Worm (Caenorhabditis elegans): ENCODE measurements around the gene R07E5.4.
A peak's percentile ranks its signal among the peaks of the same experiment; 100 is the strongest.

The R07E5.4 gene

ce11 chrIII:4362332-4362731 lies 32.3 kb upstream of the R07E5.4 start (continued):
- TF ChIP-seq nhr-20 (tag; optimal IDR thresholded peaks at IDR 0.05) (peak; percentile 20), fkh-10 (GFP tag; optimal IDR thresholded peaks at IDR 0.05) (no peak), hlh-17 (GFP tag; optimal IDR thresholded peaks at IDR 0.05; ENCODE audit: borderline replicate concordance) (no peak), swsn-7 (tag; optimal IDR thresholded peaks at IDR 0.05) (peak; percentile 10), F16B12.6 (tag; optimal IDR thresholded peaks at IDR 0.05) (no peak)

- TF ChIP-seq lin-35 (GFP tag; optimal IDR thresholded peaks at IDR 0.05) (peak in 1 of 2 experiments; percentile 18), lsy-2 (tag; optimal IDR thresholded peaks at IDR 0.05) (peak; percentile 0 to 32), dpl-1 (GFP tag; optimal IDR thresholded peaks at IDR 0.05) (peak in 1 of 3 experiments; percentile 24), sptf-1 (tag; optimal IDR thresholded peaks at IDR 0.05) (no peak)
Measured at ce11 chrIII:4364974-4365373, 29.6 kb upstream of the R07E5.4 start, which contains the start of gene ckb-1. ckb-1 (plus strand) TSS chrIII:4365274.

DNA sequence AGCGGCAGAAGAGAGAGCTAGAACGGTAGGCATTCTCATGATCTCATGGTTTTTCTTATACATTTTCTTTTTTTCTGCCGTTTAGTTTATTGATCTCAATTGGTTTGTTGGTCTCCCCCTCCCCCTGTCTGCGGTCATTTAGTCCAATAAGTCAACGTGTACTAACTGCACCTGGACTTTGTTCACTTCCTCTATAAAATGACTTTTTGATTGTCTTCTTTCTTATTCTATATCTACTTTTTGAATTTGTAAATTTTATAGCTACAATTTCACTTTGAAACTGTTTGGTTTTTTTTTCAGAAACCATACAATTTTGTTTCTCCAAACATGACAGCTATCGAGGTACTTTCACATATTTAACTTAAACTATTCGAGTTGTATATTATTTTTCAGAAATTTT lies 26.9 kb upstream of the R07E5.4 start, which contains the start of gene ckb-2:
TSS of gene ckb-2 (plus strand) at position 301 of the 400 bp plus-strand sequence.
- peak; percentile 71 for TF ChIP-seq xbp-1 (tag; optimal IDR thresholded peaks at IDR 0.05)
- TF ChIP-seq C04F5.9 (tag; optimal IDR thresholded peaks at IDR 0.05), result no peak

DNA sequence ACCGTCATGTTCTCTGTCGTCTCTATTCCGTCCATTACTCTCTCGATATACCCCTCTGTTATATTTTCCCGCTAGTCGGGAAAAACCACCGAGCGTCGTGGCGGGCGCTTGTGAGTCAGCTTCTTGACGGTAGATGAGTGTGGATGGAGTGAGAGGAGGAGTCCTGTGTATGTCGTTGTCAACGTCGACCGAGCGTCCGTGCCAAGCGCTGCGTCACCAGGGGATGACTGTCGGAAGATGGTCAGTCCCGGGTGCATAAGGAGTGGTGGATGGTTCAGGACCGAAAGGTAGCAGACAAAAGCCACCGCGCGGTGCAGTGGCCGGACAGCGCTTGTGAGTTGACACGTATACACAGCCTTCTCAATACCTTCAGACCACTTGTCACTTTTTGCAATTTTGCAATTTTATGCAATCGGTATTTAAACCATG lies 25.2 kb upstream of the R07E5.4 start:
- TF ChIP-seq jun-1 (tag; optimal IDR thresholded peaks at IDR 0.05) (peak; percentile 17), aly-2 (tag; optimal IDR thresholded peaks at IDR 0.05) (peak; percentile 35), C16A3.4 (tag; optimal IDR thresholded peaks at IDR 0.05) (peak; percentile 13), swsn-7 (tag; optimal IDR thresholded peaks at IDR 0.05) (peak; percentile 21), mdl-1 (tag; optimal IDR thresholded peaks at IDR 0.05) (peak in 1 of 2 experiments; percentile 14), tbx-2 (tag; optimal IDR thresholded peaks at IDR 0.05) (peak; percentile 24), snu-23 (GFP tag; optimal IDR thresholded peaks at IDR 0.05) (peak; percentile 45), nhr-47 (tag; optimal IDR thresholded peaks at IDR 0.05) (peak; percentile 51), lin-35 (GFP tag; optimal IDR thresholded peaks at IDR 0.05) (peak in 1 of 2 experiments; percentile 26), nhr-20 (tag; optimal IDR thresholded peaks at IDR 0.05) (peak; percentile 36), nhr-19 (GFP tag; conservative IDR thresholded peaks at IDR 0.05) (peak; percentile 68), efl-1 (optimal IDR thresholded peaks at IDR 0.05) (peak in 1 of 2 experiments; percentile 9), efl-1 (GFP tag; optimal IDR thresholded peaks at IDR 0.05 in 1 of 2) (peak in 1 of 2 experiments; percentile 70), dsc-1 (tag; optimal IDR thresholded peaks at IDR 0.05) (peak; percentile 44), lsy-2 (tag; optimal IDR thresholded peaks at IDR 0.05) (peak in 1 of 2 experiments; percentile 57), nhr-71 (tag; optimal IDR thresholded peaks at IDR 0.05) (peak; percentile 61), lir-3 (tag; optimal IDR thresholded peaks at IDR 0.05; ENCODE audit: poor library complexity) (peak; percentile 27), nhr-90 (tag; optimal IDR thresholded peaks at IDR 0.05; ENCODE audit: poor library complexity) (peak; percentile 37), xbp-1 (tag; optimal IDR thresholded peaks at IDR 0.05) (peak; percentile 28)

DNA sequence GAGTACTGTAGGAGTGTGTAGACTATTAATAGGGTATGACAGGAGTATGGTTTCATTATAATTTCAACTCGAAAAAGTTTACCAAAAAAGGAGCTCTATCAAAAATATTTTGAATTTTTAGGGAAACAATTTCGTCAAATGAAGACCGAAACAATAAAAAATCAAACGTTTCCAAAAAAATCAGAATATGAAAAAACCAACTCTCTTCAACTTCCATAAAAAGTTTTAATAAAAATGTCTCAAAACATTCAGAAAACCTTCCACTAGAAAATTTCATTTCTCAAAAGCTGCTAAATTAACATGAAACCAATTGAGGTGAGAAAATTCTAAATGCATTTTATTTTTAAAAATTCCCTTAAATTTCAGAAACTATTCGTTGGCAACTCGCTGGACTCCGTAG lies 24.0 kb upstream of the R07E5.4 start, which contains the start of gene ckb-3:
TSS of gene ckb-3 (plus strand) at position 301 of the 400 bp plus-strand sequence.
- TF ChIP-seq nhr-76 (tag; optimal IDR thresholded peaks at IDR 0.05) (no peak), efl-3 (GFP tag; optimal IDR thresholded peaks at IDR 0.05) (no peak), lin-35 (GFP tag; optimal IDR thresholded peaks at IDR 0.05) (no peak), pag-3 (tag; optimal IDR thresholded peaks at IDR 0.05; ENCODE audit: borderline replicate concordance, insufficient read depth) (no peak), hlh-4 (tag; optimal IDR thresholded peaks at IDR 0.05) (no peak), fkh-8 (tag; optimal IDR thresholded peaks at IDR 0.05) (no peak), ceh-82 (tag; optimal IDR thresholded peaks at IDR 0.05) (no peak), mab-9 (GFP tag; IDR thresholded peaks at IDR 0.05) (no peak), snpc-4 (tag; optimal IDR thresholded peaks at IDR 0.05) (no peak), Y116A8C.19 (tag; optimal IDR thresholded peaks at IDR 0.05; ENCODE audit: borderline replicate concordance) (no peak), mef-2 (tag; optimal IDR thresholded peaks at IDR 0.05) (no peak)

All from whole organism, L1 larva.